Worm (Caenorhabditis elegans): ENCODE data around the gene pde-4.

DNA sequence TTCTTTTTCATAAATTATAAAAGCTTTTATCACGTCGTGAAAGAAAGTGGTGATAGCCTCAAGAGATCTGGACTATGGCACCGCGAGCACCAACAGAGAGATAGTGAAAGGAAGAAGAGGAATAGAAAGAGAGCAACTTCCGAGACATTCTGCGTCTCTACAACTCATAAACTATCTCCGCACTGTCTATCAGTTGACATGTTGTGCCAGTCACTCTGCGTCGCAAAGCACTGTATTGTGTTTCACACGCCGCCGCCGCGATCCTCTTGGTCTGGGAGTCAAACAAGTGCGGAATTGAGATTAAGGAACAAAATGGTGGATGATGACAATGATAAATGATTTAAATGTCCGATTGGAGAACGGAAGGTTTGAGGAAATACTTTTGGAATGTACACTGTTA is 27.6 kb downstream of the pde-4 start:
- TF ChIP-seq elt-1 (tag; optimal IDR thresholded peaks at IDR 0.05) (no peak), nfya-1 (tag; optimal IDR thresholded peaks at IDR 0.05; ENCODE audit: insufficient read depth) (peak; percentile 7), ama-1 (optimal IDR thresholded peaks at IDR 0.05) (no peak), ceh-82 (tag; optimal IDR thresholded peaks at IDR 0.05) (no peak), lin-15B (tag; optimal IDR thresholded peaks at IDR 0.05) (no peak), nhr-76 (tag; optimal IDR thresholded peaks at IDR 0.05) (no peak), nhr-237 (tag; optimal IDR thresholded peaks at IDR 0.05) (no peak), tbx-2 (tag; optimal IDR thresholded peaks at IDR 0.05) (no peak)
